Worm (Caenorhabditis elegans): ENCODE results near the gene ubq-2.

ubq-2 gene

DNA sequence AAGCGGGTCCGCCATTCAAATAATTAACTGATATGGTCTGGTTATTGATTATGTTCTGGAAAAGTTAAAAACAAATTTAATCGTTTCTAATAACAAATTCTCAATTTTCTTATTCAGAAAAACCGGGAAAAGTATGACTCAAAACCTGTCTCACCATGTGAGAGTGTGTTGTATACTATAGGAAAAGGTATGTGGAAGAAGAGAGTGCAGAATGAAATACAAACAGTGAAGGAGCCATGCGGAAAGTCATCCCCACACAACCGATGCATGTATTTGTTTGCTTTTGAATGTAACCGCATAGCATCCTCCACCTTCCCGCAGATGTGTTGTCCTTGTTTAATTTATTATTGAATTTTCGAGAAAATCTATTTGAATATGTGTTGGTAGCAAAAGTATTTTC is 22.1 kb upstream of the ubq-2 start, which contains the start of gene ZK1010.8:
TSS of gene ZK1010.8 (minus strand) at position 214 of the 400 bp plus-strand sequence.
- TF ChIP-seq M03D4.4 (tag; optimal IDR thresholded peaks at IDR 0.05) (no peak), zip-8 (tag; optimal IDR thresholded peaks at IDR 0.05) (no peak), pha-4 (tag; optimal IDR thresholded peaks at IDR 0.05) (peak; percentile 34), hlh-1 (tag; optimal IDR thresholded peaks at IDR 0.05) (no peak)

ce11 chrIII:12998252-12998651 is 19.9 kb upstream of the ubq-2 start:
- TF ChIP-seq flh-1 (GFP tag; optimal IDR thresholded peaks at IDR 0.05) (no peak), lin-13 (tag; optimal IDR thresholded peaks at IDR 0.05) (no peak), zip-8 (tag; optimal IDR thresholded peaks at IDR 0.05) (no peak), cnd-1 (tag; optimal IDR thresholded peaks at IDR 0.05) (no peak), ceh-39 (tag; optimal IDR thresholded peaks at IDR 0.05) (no peak), ces-1 (GFP tag; optimal IDR thresholded peaks at IDR 0.05) (no peak), sem-2 (GFP tag; optimal IDR thresholded peaks at IDR 0.05) (no peak), mab-5 (tag; optimal IDR thresholded peaks at IDR 0.05) (no peak), pha-4 (tag; optimal IDR thresholded peaks at IDR 0.05) (no peak), hlh-1 (tag; optimal IDR thresholded peaks at IDR 0.05) (no peak), elt-1 (tag; optimal IDR thresholded peaks at IDR 0.05; ENCODE audit: borderline replicate concordance, insufficient read depth) (no peak), mls-2 (tag; optimal IDR thresholded peaks at IDR 0.05) (no peak), blmp-1 (tag; optimal IDR thresholded peaks at IDR 0.05) (no peak), M03D4.4 (tag; optimal IDR thresholded peaks at IDR 0.05) (no peak), nhr-28 (tag; optimal IDR thresholded peaks at IDR 0.05) (no peak), lsy-2 (tag; optimal IDR thresholded peaks at IDR 0.05) (no peak), sptf-1 (tag; optimal IDR thresholded peaks at IDR 0.05) (no peak)

DNA sequence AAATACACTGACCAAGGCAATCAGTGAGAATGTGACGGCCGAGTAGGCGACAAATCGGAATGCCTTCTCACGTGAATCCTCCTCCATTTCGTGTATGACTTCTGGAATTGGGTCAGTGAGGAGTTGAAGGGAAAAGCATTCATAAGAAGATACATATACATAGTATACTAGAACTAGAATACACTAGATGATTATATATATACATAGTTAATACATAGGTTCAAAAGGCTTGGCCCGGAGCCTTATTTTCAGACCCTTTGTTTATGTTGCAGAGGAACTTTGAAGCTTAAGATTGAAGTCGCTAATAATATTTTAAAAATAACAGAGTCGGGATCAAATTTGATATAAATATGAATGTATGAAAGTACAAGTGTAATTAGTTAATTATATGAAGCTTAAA is 15.3 kb upstream of the ubq-2 start, which contains the start of gene col-97:
TSS of gene col-97 (minus strand) at position 101 of the 400 bp plus-strand sequence.
- TF ChIP-seq snpc-4 (tag; optimal IDR thresholded peaks at IDR 0.05) = no peak
- TF ChIP-seq elt-1 (tag; optimal IDR thresholded peaks at IDR 0.05; ENCODE audit: borderline replicate concordance, insufficient read depth) = no peak
- no peak for TF ChIP-seq mep-1 (tag; optimal IDR thresholded peaks at IDR 0.05)
- no peak for TF ChIP-seq ceh-43 (GFP tag; optimal IDR thresholded peaks at IDR 0.05)
- no peak for TF ChIP-seq mab-5 (tag; optimal IDR thresholded peaks at IDR 0.05)
- TF ChIP-seq M03D4.4 (tag; optimal IDR thresholded peaks at IDR 0.05) = no peak
- no peak for TF ChIP-seq ham-2 (GFP tag; optimal IDR thresholded peaks at IDR 0.05)
- no peak for TF ChIP-seq nhr-28 (tag; optimal IDR thresholded peaks at IDR 0.05)
- no peak for TF ChIP-seq pha-4 (tag; optimal IDR thresholded peaks at IDR 0.05)
- no peak for TF ChIP-seq nhr-2 (tag; optimal IDR thresholded peaks at IDR 0.05)
- no peak for TF ChIP-seq flh-1 (GFP tag; optimal IDR thresholded peaks at IDR 0.05)
- TF ChIP-seq unc-120 (tag; optimal IDR thresholded peaks at IDR 0.05; ENCODE audit: poor library complexity, severe bottlenecking) = no peak
- TF ChIP-seq blmp-1 (tag; optimal IDR thresholded peaks at IDR 0.05) = no peak
- TF ChIP-seq bed-3 (GFP tag; optimal IDR thresholded peaks at IDR 0.05) = no peak
- no peak for TF ChIP-seq ztf-11 (tag; optimal IDR thresholded peaks at IDR 0.05)
- no peak for TF ChIP-seq mls-2 (tag; optimal IDR thresholded peaks at IDR 0.05)
- no peak for TF ChIP-seq hlh-1 (tag; optimal IDR thresholded peaks at IDR 0.05)
- no peak for TF ChIP-seq elt-3 (tag; optimal IDR thresholded peaks at IDR 0.05)
- no peak for TF ChIP-seq unc-62 (GFP tag; optimal IDR thresholded peaks at IDR 0.05)

DNA sequence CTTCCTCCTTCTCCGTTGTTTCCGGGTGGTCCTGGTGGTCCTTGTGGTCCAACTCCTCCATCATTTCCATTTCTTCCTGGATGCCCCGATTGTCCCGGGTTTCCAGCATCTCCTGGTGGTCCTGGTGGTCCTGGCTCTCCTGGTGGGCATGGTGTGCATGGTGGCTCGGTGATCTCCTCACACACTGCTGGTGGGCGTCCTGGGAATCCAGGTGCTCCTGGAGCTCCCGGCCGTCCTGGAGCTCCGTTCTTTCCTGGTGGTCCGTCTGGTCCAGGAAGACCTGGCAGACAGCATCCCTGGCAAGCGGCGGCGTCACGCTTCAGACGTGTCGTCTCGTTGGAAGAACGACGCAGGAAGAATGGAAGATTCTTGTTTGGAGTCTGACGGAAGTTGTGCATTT is 14.7 kb upstream of the ubq-2 start:
- TF ChIP-seq ztf-11 (tag; optimal IDR thresholded peaks at IDR 0.05) (no peak), nhr-2 (tag; optimal IDR thresholded peaks at IDR 0.05) (no peak), mab-5 (tag; optimal IDR thresholded peaks at IDR 0.05) (no peak), M03D4.4 (tag; optimal IDR thresholded peaks at IDR 0.05) (no peak), blmp-1 (tag; optimal IDR thresholded peaks at IDR 0.05) (no peak), mep-1 (tag; optimal IDR thresholded peaks at IDR 0.05) (no peak), elt-3 (tag; optimal IDR thresholded peaks at IDR 0.05) (no peak), hlh-1 (tag; optimal IDR thresholded peaks at IDR 0.05) (no peak), flh-1 (GFP tag; optimal IDR thresholded peaks at IDR 0.05) (no peak), nhr-76 (tag; optimal IDR thresholded peaks at IDR 0.05) (no peak), sem-2 (GFP tag; optimal IDR thresholded peaks at IDR 0.05) (no peak), drap-1 (GFP tag; optimal IDR thresholded peaks at IDR 0.05) (no peak), ham-2 (GFP tag; optimal IDR thresholded peaks at IDR 0.05) (no peak), unc-39 (tag; optimal IDR thresholded peaks at IDR 0.05) (no peak), nhr-12 (tag; optimal IDR thresholded peaks at IDR 0.05) (no peak), tbx-8 (GFP tag; optimal IDR thresholded peaks at IDR 0.05) (no peak), nhr-28 (tag; optimal IDR thresholded peaks at IDR 0.05) (no peak)

DNA sequence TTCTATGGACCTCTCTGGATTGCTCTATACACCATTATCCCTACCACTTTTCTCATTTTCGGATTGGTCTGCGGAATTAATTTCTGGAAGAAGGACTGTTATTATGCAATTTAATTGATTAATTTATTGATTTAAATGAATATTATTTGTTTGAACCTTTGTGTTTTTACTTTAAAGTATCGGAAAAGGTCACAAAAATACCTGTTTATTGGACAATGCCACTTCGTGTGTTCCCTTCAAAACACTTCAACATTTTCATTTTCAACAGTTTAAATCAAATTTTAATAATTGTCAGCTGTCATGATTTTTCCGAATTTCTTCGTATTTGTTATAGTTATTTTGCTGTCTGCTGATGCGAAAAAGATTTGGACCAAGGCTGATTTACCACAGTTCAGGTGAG is 12.7 kb upstream of the ubq-2 start, which contains the start of gene ZK1010.12:
TSS of gene ZK1010.12 (plus strand) at position 301 of the 400 bp plus-strand sequence.
- TF ChIP-seq ham-2 (GFP tag; optimal IDR thresholded peaks at IDR 0.05) (no peak), drap-1 (GFP tag; optimal IDR thresholded peaks at IDR 0.05) (no peak), M03D4.4 (tag; optimal IDR thresholded peaks at IDR 0.05) (no peak), cnd-1 (tag; optimal IDR thresholded peaks at IDR 0.05) (no peak), nhr-237 (tag; optimal IDR thresholded peaks at IDR 0.05) (no peak), lin-13 (tag; optimal IDR thresholded peaks at IDR 0.05) (no peak), sem-2 (GFP tag; optimal IDR thresholded peaks at IDR 0.05) (no peak), mab-5 (tag; optimal IDR thresholded peaks at IDR 0.05) (no peak), pha-4 (tag; optimal IDR thresholded peaks at IDR 0.05) (no peak), mep-1 (tag; optimal IDR thresholded peaks at IDR 0.05) (no peak), snpc-4 (tag; optimal IDR thresholded peaks at IDR 0.05) (no peak)
